Worm (Caenorhabditis elegans) whole organism, mixed stage, embryonic: ENCODE data around the gene luc-7L3.
"Not testable (repeated sequence)": the region's sequence is repeated elsewhere in the genome, so short reads cannot be mapped to it uniquely, and the experiment has no call there.

Experiments
- M03D4.4 ChIP-seq: sonication (generic microtip); optimal IDR thresholded peaks from 2 replicates; lab custom pipeline; 2017; ENCODE audit warnings: mild to moderate bottlenecking, missing genetic modification characterization, missing compliant biosample characterization
- bed-3 ChIP-seq: fragments of 200-800 bp; sonication (Bioruptor generic); optimal IDR thresholded peaks from 3 replicates; lab custom pipeline; 2018; ENCODE audit warnings: mild to moderate bottlenecking, missing genetic modification characterization, moderate library complexity, missing compliant biosample characterization
- ceh-43 ChIP-seq: fragments of 200-800 bp; sonication (Bioruptor generic); optimal IDR thresholded peaks from 2 replicates; lab custom pipeline; 2018; ENCODE audit warnings: mild to moderate bottlenecking, missing genetic modification characterization, moderate library complexity, missing compliant biosample characterization
- ceh-83 ChIP-seq: fragments of 200-800 bp; sonication (Bioruptor generic); optimal IDR thresholded peaks from 2 replicates; lab custom pipeline; 2018; ENCODE audit warnings: mild to moderate bottlenecking, missing genetic modification characterization, missing compliant biosample characterization
- ces-1 ChIP-seq: fragments of 150-350 bp; optimal IDR thresholded peaks from 2 replicates; lab custom pipeline; 2014; ENCODE audit warnings: missing biosample characterization, missing genetic modification reagents, missing genetic modification characterization
- cnd-1 ChIP-seq: fragments of 200-800 bp; sonication (Bioruptor generic); optimal IDR thresholded peaks from 2 replicates; lab custom pipeline; 2018; ENCODE audit warnings: mild to moderate bottlenecking, missing genetic modification characterization, missing compliant biosample characterization
- drap-1 ChIP-seq: fragments of 200-800 bp; sonication (Bioruptor generic); optimal IDR thresholded peaks from 3 replicates; lab custom pipeline; 2018; ENCODE audit warnings: mild to moderate bottlenecking, missing genetic modification characterization, missing compliant biosample characterization
- elt-1 ChIP-seq: sonication (generic microtip); optimal IDR thresholded peaks from 2 replicates; lab custom pipeline; 2017; ENCODE audit warnings: missing genetic modification characterization, mild to moderate bottlenecking, missing compliant biosample characterization, antibody characterized with exemption, moderate library complexity, borderline replicate concordance; ENCODE audit not compliant: insufficient read depth
- elt-3 ChIP-seq: fragments of 150-350 bp; optimal IDR thresholded peaks from 2 replicates; lab custom pipeline; 2014; ENCODE audit warnings: missing biosample characterization, missing genetic modification characterization
- flh-1 ChIP-seq: fragments of 200-800 bp; sonication (Bioruptor generic); optimal IDR thresholded peaks from 2 replicates; lab custom pipeline; 2018; ENCODE audit warnings: mild to moderate bottlenecking, missing genetic modification characterization, moderate library complexity, missing compliant biosample characterization
- ham-2 ChIP-seq: fragments of 200-800 bp; sonication (Bioruptor generic); optimal IDR thresholded peaks from 2 replicates; lab custom pipeline; 2018; ENCODE audit warnings: mild to moderate bottlenecking, missing genetic modification characterization, missing compliant biosample characterization
- hlh-1 ChIP-seq: fragments of 150-350 bp; optimal IDR thresholded peaks from 2 replicates; lab custom pipeline; 2014; ENCODE audit warnings: missing biosample characterization, missing genetic modification reagents, missing genetic modification characterization
- lin-13 ChIP-seq: fragments of 150-350 bp; optimal IDR thresholded peaks from 2 replicates; lab custom pipeline; 2014; ENCODE audit warnings: missing biosample characterization, missing genetic modification characterization
- lin-32 ChIP-seq: fragments of 200-800 bp; sonication (Bioruptor generic); optimal IDR thresholded peaks from 2 replicates; lab custom pipeline; 2018; ENCODE audit warnings: mild to moderate bottlenecking, missing genetic modification characterization, missing compliant biosample characterization
- lsy-2 ChIP-seq: fragments of 150-350 bp; optimal IDR thresholded peaks from 2 replicates; lab custom pipeline; 2014; ENCODE audit warnings: missing biosample characterization, missing genetic modification characterization
- mab-5 ChIP-seq: fragments of 150-350 bp; optimal IDR thresholded peaks from 2 replicates; lab custom pipeline; 2014; ENCODE audit warnings: missing biosample characterization, missing genetic modification characterization
- mls-2 ChIP-seq: sonication (generic microtip); optimal IDR thresholded peaks from 2 replicates; lab custom pipeline; 2016; ENCODE audit warnings: mild to moderate bottlenecking, missing genetic modification characterization, moderate library complexity, missing compliant biosample characterization
- nhr-12 ChIP-seq: fragments of 150-350 bp; optimal IDR thresholded peaks from 2 replicates; lab custom pipeline; 2014; ENCODE audit warnings: missing biosample characterization, missing genetic modification characterization
- nhr-2 ChIP-seq: fragments of 150-350 bp; optimal IDR thresholded peaks from 2 replicates; lab custom pipeline; 2014; ENCODE audit warnings: missing biosample characterization, missing genetic modification characterization
- nhr-237 ChIP-seq: fragments of 150-350 bp; optimal IDR thresholded peaks from 2 replicates; lab custom pipeline; 2014; ENCODE audit warnings: missing biosample characterization, missing genetic modification characterization
- nhr-28 ChIP-seq: fragments of 150-350 bp; optimal IDR thresholded peaks from 2 replicates; lab custom pipeline; 2014; ENCODE audit warnings: missing biosample characterization, missing genetic modification characterization
- pha-4 ChIP-seq: fragments of 150-350 bp; optimal IDR thresholded peaks from 2 replicates; lab custom pipeline; 2018; ENCODE audit warnings: missing biosample characterization, missing genetic modification reagents, missing genetic modification characterization
- sem-2 ChIP-seq: fragments of 200-800 bp; sonication (Bioruptor generic); optimal IDR thresholded peaks from 2 replicates; lab custom pipeline; 2018; ENCODE audit warnings: mild to moderate bottlenecking, missing genetic modification characterization, missing compliant biosample characterization
- tbx-8 ChIP-seq: fragments of 200-800 bp; sonication (Bioruptor generic); optimal IDR thresholded peaks from 2 replicates; lab custom pipeline; 2018; ENCODE audit warnings: mild to moderate bottlenecking, missing genetic modification characterization, moderate library complexity, missing compliant biosample characterization
- unc-39 ChIP-seq: fragments of 150-350 bp; optimal IDR thresholded peaks from 2 replicates; lab custom pipeline; 2014; ENCODE audit warnings: missing biosample characterization, missing genetic modification characterization
- zip-8 ChIP-seq: fragments of 150-350 bp; optimal IDR thresholded peaks from 2 replicates; lab custom pipeline; 2014; ENCODE audit warnings: missing biosample characterization, missing genetic modification characterization
- ztf-11 ChIP-seq: fragments of 150-350 bp; optimal IDR thresholded peaks from 2 replicates; lab custom pipeline; 2014; ENCODE audit warnings: missing biosample characterization, missing genetic modification characterization

luc-7L3 gene

DNA sequence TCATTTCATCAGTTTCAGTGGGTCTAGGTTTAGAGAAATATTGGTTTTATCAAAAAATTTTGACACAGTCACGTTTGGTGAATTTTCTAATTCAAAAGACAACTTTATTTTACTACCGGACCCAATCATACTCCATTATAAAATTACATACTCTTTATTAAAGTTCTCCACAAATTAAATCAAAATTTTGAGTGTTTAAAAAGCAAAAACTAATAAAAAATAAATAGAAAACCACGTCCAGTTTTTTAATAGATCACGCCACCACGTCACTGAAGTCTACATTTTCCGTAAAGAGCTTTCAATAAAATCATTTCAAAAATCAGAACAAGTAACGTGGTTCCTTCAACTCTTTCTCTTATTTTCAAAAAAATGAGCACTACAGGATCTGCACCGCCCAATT, 8.1 kb upstream of the luc-7L3 start, which contains the start of gene txt-1:
txt-1 (plus strand) TSS at position 301 of the 400 bp plus-strand sequence.
- no peak for TF ChIP-seq pha-4 (tag; lab: Kevin White, UChicago)
- TF ChIP-seq lin-13 (tag; lab: Kevin White, UChicago), result no peak
- no peak for TF ChIP-seq lin-32
- TF ChIP-seq tbx-8 (GFP tag; lab: Kevin White, UChicago), result no peak
- no peak for TF ChIP-seq mls-2
- no peak for TF ChIP-seq M03D4.4 (tag; lab: Kevin White, UChicago)
- TF ChIP-seq drap-1 (GFP tag; lab: Kevin White, UChicago), result no peak
- TF ChIP-seq elt-3 (tag; lab: Kevin White, UChicago), result no peak
- no peak for TF ChIP-seq nhr-2 (tag; lab: Kevin White, UChicago)
- no peak for TF ChIP-seq zip-8 (tag; lab: Kevin White, UChicago)
- TF ChIP-seq nhr-28 (tag; lab: Kevin White, UChicago), result no peak
- TF ChIP-seq unc-39 (tag; lab: Kevin White, UChicago), result no peak
- TF ChIP-seq ztf-11 (tag; lab: Kevin White, UChicago), result no peak
- TF ChIP-seq sem-2 (GFP tag; lab: Kevin White, UChicago), result no peak

ce11 chrII:105327-105882, 7.6 kb upstream of the luc-7L3 start:
- TF ChIP-seq elt-1 (tag; lab: Kevin White, UChicago) (no peak), drap-1 (GFP tag; lab: Kevin White, UChicago) (no peak), ceh-43 (no peak), ham-2 (GFP tag; lab: Kevin White, UChicago) (no peak), nhr-2 (tag; lab: Kevin White, UChicago) (no peak), pha-4 (tag; lab: Kevin White, UChicago) (no peak), lsy-2 (tag; lab: Kevin White, UChicago) (no peak), lin-32 (no peak)

ce11 chrII:104234-104633, 6.4 kb upstream of the luc-7L3 start, which contains the start of gene col-68:
col-68 (plus strand) TSS chrII:104534.
- TF ChIP-seq mab-5 (tag; lab: Kevin White, UChicago) (no peak), nhr-12 (tag; lab: Kevin White, UChicago) (no peak), nhr-28 (tag; lab: Kevin White, UChicago) (no peak), ces-1 (GFP tag; lab: Kevin White, UChicago) (no peak), lsy-2 (tag; lab: Kevin White, UChicago) (no peak), ztf-11 (tag; lab: Kevin White, UChicago) (no peak), bed-3 (no peak), M03D4.4 (tag; lab: Kevin White, UChicago) (no peak), nhr-237 (tag; lab: Kevin White, UChicago) (no peak), nhr-2 (tag; lab: Kevin White, UChicago) (no peak), lin-13 (tag; lab: Kevin White, UChicago) (no peak), pha-4 (tag; lab: Kevin White, UChicago) (no peak), cnd-1 (tag; lab: Kevin White, UChicago) (no peak)

DNA sequence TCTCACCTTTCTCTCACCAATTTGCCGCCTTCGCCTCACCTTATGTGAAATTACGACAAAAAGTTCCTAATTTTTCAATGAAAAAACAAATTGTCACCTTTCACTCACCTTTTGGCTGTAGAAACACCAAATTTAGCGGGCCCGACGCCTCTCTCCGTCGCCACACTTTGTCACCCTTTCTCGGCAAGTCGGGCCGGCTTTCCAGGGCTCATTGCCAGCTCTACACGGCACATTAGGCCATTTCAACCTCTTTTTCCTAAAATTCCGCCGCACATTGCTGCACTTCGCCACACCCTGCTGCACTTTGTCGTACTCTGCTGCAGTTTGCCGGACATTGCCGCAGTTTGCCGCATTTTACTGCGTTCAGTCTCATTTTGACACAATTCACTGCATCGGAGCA, 3.3 kb upstream of the luc-7L3 start:
- TF ChIP-seq unc-39 (tag; lab: Kevin White, UChicago) (no peak), ceh-83 (GFP tag; lab: Kevin White, UChicago) (peak; percentile 6)

DNA sequence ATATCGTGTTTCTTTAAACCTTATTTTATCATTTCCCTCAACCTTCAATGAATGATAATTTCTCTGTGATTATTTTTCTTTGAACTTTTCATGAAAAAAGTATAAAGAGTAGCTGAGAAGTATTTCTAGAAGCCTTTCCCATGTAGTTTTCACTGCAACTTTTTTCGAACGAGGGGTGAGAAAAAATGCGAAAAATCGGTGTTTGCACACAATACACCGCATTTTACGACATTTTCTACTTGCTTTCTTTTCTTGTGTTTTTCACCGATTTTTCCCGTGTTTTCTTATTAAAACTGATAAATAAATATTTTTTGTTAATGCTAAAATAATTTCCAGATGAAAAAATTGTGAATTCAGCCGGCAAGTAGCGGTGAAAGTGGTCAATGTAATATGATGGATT, 1.1 kb upstream of the luc-7L3 start, which contains the start of gene C50D2.10:
C50D2.10 (plus strand) TSS at position 245 of the 400 bp plus-strand sequence.
- TF ChIP-seq hlh-1 (tag; lab: Kevin White, UChicago); bed-3; ceh-83 (GFP tag; lab: Kevin White, UChicago): not testable (repeated sequence)

DNA sequence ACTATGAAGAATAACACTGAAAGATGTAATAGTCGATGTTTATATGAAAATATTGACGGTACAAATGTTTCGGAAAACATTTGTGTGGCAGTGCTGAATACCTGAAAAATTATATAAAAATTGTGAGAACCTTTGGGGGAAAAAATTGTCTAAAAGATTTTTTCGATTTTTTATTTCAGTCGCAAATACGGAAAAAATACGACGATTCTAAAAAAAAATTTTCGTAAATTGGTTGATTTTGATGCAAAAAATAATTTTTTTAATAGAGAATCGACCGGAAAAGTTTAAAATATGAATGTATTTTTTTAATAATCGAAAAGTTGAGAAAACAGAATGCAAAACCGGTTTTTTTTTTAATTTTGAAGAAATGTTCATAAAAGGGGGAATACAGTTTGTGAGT, 2.6 kb downstream of the luc-7L3 start, which contains the start of gene C50D2.7:
C50D2.7 (minus strand) TSS at position 101 of the 400 bp plus-strand sequence.
- TF ChIP-seq flh-1 (GFP tag; lab: Kevin White, UChicago), result no peak
